Worm (Caenorhabditis elegans) whole organism, early embryonic: ENCODE data around the gene chil-14.

Experiments used
- B0310.2 ChIP-seq: sonication (generic microtip); optimal IDR thresholded peaks from 2 replicates; lab custom pipeline; 2016; ENCODE audit warnings: mild to moderate bottlenecking, missing genetic modification characterization, missing compliant biosample characterization
- F13C5.2 ChIP-seq: sonication (generic microtip); optimal IDR thresholded peaks from 2 replicates; lab custom pipeline; 2017; ENCODE audit warnings: mild to moderate bottlenecking, missing genetic modification characterization, inconsistent platforms, missing compliant biosample characterization
- aly-1 ChIP-seq: sonication (generic microtip); optimal IDR thresholded peaks from 2 replicates; lab custom pipeline; 2016; ENCODE audit warnings: missing genetic modification characterization, missing compliant biosample characterization
- ama-1 ChIP-seq: fragments of 150-350 bp; optimal IDR thresholded peaks from 2 replicates; lab custom pipeline; 2014
- ceh-13 ChIP-seq: fragments of 200-800 bp; sonication (Bioruptor generic); optimal IDR thresholded peaks from 2 replicates; lab custom pipeline; 2018; ENCODE audit warnings: mild to moderate bottlenecking, missing genetic modification characterization, missing compliant biosample characterization
- ceh-36 ChIP-seq: sonication (generic microtip); optimal IDR thresholded peaks from 2 replicates; lab custom pipeline; 2016; ENCODE audit warnings: missing genetic modification characterization, inconsistent platforms, missing compliant biosample characterization
- ets-7 ChIP-seq: sonication (generic microtip); optimal IDR thresholded peaks from 2 replicates; lab custom pipeline; 2016; ENCODE audit warnings: missing genotype, missing genetic modification characterization, missing compliant biosample characterization
- flt-1 ChIP-seq: fragments of 200-800 bp; sonication (Bioruptor generic); IDR thresholded peaks from 2 replicates; pipeline ENCODE4 v1.3.6; 2022; ENCODE audit warnings: missing genetic modification characterization, missing compliant biosample characterization
- hmbx-1 ChIP-seq: sonication (generic microtip); optimal IDR thresholded peaks from 2 replicates; lab custom pipeline; 2016; ENCODE audit warnings: mild to moderate bottlenecking, missing genetic modification characterization, missing compliant biosample characterization
- hmg-4 ChIP-seq: fragments of 200-800 bp; sonication (Bioruptor generic); optimal IDR thresholded peaks from 2 replicates; lab custom pipeline; 2018; ENCODE audit warnings: mild to moderate bottlenecking, missing genetic modification characterization, missing compliant biosample characterization
- hnd-1 ChIP-seq: sonication (generic microtip); optimal IDR thresholded peaks from 2 replicates; lab custom pipeline; 2016; ENCODE audit warnings: missing genetic modification characterization, missing compliant biosample characterization
- pes-1 ChIP-seq: fragments of 200-800 bp; sonication (Bioruptor generic); IDR thresholded peaks from 2 replicates; pipeline ENCODE4 v1.3.6; 2022; ENCODE audit warnings: missing genetic modification reagents, missing genetic modification characterization, missing compliant biosample characterization
- scrt-1 ChIP-seq: fragments of 200-800 bp; sonication (Bioruptor generic); IDR thresholded peaks from 2 replicates; pipeline ENCODE4 v1.3.6; 2022; ENCODE audit warnings: missing genetic modification characterization, missing compliant biosample characterization
- sea-1 ChIP-seq: fragments of 200-800 bp; sonication (Bioruptor generic); conservative IDR thresholded peaks from 2 replicates; pipeline ENCODE4 v1.3.6; 2022; ENCODE audit warnings: missing genetic modification characterization, missing compliant biosample characterization
- tbx-11 ChIP-seq: fragments of 200-800 bp; sonication (Bioruptor generic); IDR thresholded peaks from 2 replicates; pipeline ENCODE4 v1.3.6; 2022; ENCODE audit warnings: missing genetic modification characterization, missing compliant biosample characterization
- tbx-37 ChIP-seq: fragments of 200-800 bp; sonication (Bioruptor generic); conservative IDR thresholded peaks from 2 replicates; pipeline ENCODE4 v1.3.6; 2022; ENCODE audit warnings: missing genetic modification reagents, missing genetic modification characterization, missing compliant biosample characterization
- tra-4 ChIP-seq: sonication (generic microtip); optimal IDR thresholded peaks from 2 replicates; lab custom pipeline; 2017; ENCODE audit warnings: missing genetic modification characterization, missing compliant biosample characterization

Gene chil-14

DNA sequence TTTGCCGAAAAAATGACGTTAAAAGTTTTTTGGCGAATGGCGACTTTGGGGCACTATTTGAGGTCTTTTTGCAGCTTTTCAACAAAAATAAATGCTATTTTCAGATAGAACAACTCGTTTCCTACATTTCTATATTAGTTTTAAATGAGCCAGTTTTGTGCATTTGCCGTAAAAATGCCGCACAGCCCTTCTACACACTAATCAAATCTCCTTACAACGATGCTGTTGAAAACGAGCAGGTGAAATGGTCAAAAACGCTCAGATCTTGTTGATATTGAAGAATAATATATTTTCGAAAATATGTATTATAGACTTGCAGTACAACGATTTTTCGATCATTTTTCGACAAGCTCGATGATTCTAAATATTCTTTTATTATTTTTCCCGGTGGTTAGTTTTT is at the start of gene chil-14:
chil-14 (plus strand) TSS at position 301 of the 400 bp plus-strand sequence.
- TF ChIP-seq hmg-4 (GFP tag; lab: Kevin White, UChicago), result no peak
- TF ChIP-seq tbx-11 (GFP tag; lab: Robert Waterston, UW), result no peak
- no peak for TF ChIP-seq aly-1 (tag; lab: Kevin White, UChicago)
- TF ChIP-seq pes-1, result no peak
- no peak for TF ChIP-seq hmbx-1 (tag; lab: Kevin White, UChicago)
- no peak for TF ChIP-seq ama-1 (lab: Kevin White, UChicago)
- TF ChIP-seq tbx-37, result no peak
- TF ChIP-seq sea-1 (GFP tag; lab: Robert Waterston, UW), result no peak
- no peak for TF ChIP-seq scrt-1 (GFP tag; lab: Robert Waterston, UW)
- no peak for TF ChIP-seq ets-7 (tag; lab: Kevin White, UChicago)
- no peak for TF ChIP-seq B0310.2 (tag; lab: Kevin White, UChicago)
- TF ChIP-seq ceh-36 (tag; lab: Kevin White, UChicago), result no peak
- TF ChIP-seq flt-1, result no peak
- no peak for TF ChIP-seq tra-4 (tag; lab: Kevin White, UChicago)
- no peak for TF ChIP-seq hnd-1 (tag; lab: Kevin White, UChicago)
- no peak for TF ChIP-seq ceh-13 (GFP tag; lab: Kevin White, UChicago)
- TF ChIP-seq F13C5.2 (tag; lab: Kevin White, UChicago), result no peak

DNA sequence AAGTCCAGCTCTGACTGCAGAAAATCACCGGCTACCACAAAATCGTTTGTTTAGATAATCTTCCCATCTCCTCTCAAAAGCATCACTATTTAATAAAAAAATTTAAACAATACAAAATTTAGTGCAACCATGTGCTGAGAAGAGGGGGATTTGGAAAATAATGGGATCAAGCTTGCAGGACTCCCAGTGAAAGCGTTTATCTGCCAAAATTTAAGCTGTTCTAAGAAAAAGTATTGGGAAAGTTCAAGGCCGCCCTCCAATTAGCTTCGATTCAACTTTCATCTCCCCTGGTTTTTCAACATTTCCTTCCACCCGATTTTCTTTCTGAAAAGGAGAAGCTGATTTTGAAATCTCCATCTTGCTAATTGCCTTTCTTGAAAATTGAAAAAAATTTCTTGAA is 46.7 kb upstream of the chil-14 start:
- no peak for TF ChIP-seq F13C5.2 (tag; lab: Kevin White, UChicago)
- TF ChIP-seq scrt-1 (GFP tag; lab: Robert Waterston, UW), result no peak
- no peak for TF ChIP-seq ama-1 (lab: Kevin White, UChicago)
- no peak for TF ChIP-seq ceh-36 (tag; lab: Kevin White, UChicago)
- TF ChIP-seq tra-4 (tag; lab: Kevin White, UChicago), result no peak
- no peak for TF ChIP-seq tbx-37
- no peak for TF ChIP-seq hnd-1 (tag; lab: Kevin White, UChicago)
- no peak for TF ChIP-seq ets-7 (tag; lab: Kevin White, UChicago)
- no peak for TF ChIP-seq hmbx-1 (tag; lab: Kevin White, UChicago)
- TF ChIP-seq sea-1 (GFP tag; lab: Robert Waterston, UW), result no peak

DNA sequence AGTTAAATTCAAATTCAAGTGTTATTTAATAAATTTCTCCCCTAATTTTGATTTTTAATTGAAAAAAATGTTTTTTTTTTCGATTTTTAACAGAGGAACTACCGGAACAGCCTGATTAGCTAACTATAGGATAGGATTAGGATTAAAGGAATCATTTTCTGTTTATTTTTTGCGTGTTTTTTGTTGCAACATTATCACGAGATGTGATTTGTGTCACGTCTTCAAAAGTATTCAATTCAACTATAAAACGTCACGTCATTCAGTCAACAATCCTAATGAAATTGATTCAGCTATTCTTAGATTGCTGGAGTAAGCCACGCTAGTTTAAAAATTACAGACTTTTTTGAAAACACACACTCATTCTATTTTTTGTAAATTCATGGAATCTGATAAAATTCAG is 44.1 kb upstream of the chil-14 start:
- TF ChIP-seq ceh-13 (GFP tag; lab: Kevin White, UChicago) (no peak), flt-1 (no peak), ceh-36 (tag; lab: Kevin White, UChicago) (no peak), hmg-4 (GFP tag; lab: Kevin White, UChicago) (no peak), B0310.2 (tag; lab: Kevin White, UChicago) (no peak), tra-4 (tag; lab: Kevin White, UChicago) (no peak), sea-1 (GFP tag; lab: Robert Waterston, UW) (no peak), scrt-1 (GFP tag; lab: Robert Waterston, UW) (no peak), ama-1 (lab: Kevin White, UChicago) (no peak), pes-1 (no peak), tbx-37 (no peak), hnd-1 (tag; lab: Kevin White, UChicago) (no peak), tbx-11 (GFP tag; lab: Robert Waterston, UW) (no peak), aly-1 (tag; lab: Kevin White, UChicago) (no peak), ets-7 (tag; lab: Kevin White, UChicago) (no peak)

DNA sequence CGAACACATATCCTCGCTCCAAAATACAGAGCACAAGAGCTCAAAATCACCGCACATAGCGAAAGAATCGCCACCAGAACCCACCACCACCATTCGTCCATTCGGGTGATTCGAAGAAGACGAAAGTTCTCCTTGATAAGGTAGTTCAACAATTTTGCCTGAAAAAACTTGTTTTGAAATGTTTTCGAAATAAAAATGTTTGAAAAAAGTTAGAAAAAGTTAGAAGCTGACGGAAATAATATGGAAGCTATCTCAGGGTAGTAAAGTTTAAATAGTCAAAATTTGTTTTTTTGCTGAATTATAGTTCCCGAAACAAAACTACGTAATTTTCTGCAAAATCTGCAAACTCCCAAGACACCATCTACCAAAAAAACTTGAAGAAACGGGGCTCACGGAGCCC is 43.4 kb upstream of the chil-14 start, which contains the start of gene snt-5:
snt-5 (minus strand) TSS at position 101 of the 400 bp plus-strand sequence.
- no peak for TF ChIP-seq tbx-11 (GFP tag; lab: Robert Waterston, UW)

DNA sequence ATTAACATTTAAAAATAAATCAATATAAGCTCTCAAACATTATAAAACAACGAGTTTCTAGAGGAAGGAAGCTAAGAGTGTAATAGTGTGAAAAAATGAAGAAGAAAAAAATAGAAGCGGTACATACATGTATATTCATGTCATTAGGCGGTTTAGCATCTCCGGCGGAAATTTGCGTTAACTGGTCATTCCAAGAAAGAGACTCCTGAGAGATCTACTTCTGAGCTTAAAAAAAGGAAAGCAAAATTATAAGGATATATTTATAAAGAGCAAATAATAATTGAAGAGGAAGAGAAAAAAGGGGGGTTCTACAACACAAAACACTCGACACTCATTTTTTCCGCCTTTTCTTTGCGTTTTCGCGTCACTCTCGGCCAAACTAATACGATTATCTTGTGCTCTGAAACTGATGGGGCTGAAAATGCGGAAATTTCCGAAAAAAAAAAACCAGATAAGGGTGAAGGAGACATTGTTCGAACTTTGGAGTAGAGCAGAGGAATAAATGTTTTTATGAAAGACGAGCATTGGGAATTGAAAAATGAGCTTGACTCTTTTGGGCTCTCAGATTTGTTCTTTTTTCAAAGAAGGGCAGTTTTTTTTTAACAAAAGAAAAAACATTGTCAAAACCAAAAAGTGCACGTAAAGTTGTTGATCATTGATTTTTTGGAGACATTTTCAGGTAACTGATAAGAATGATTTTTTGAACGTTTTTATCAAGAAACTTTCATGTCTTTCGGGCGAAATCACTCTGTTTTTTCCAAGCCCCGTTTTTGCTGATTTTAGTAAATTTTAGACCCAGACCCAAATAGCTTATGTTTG is 40.0 kb upstream of the chil-14 start:
- TF ChIP-seq pes-1 (no peak), tra-4 (tag; lab: Kevin White, UChicago) (no peak), ama-1 (lab: Kevin White, UChicago) (no peak), hmg-4 (GFP tag; lab: Kevin White, UChicago) (no peak), hnd-1 (tag; lab: Kevin White, UChicago) (no peak), aly-1 (tag; lab: Kevin White, UChicago) (no peak), ceh-36 (tag; lab: Kevin White, UChicago) (no peak), sea-1 (GFP tag; lab: Robert Waterston, UW) (no peak), flt-1 (no peak), scrt-1 (GFP tag; lab: Robert Waterston, UW) (no peak), F13C5.2 (tag; lab: Kevin White, UChicago) (no peak), ets-7 (tag; lab: Kevin White, UChicago) (no peak), B0310.2 (tag; lab: Kevin White, UChicago) (no peak), hmbx-1 (tag; lab: Kevin White, UChicago) (no peak), ceh-13 (GFP tag; lab: Kevin White, UChicago) (no peak), tbx-37 (no peak), tbx-11 (GFP tag; lab: Robert Waterston, UW) (no peak)

DNA sequence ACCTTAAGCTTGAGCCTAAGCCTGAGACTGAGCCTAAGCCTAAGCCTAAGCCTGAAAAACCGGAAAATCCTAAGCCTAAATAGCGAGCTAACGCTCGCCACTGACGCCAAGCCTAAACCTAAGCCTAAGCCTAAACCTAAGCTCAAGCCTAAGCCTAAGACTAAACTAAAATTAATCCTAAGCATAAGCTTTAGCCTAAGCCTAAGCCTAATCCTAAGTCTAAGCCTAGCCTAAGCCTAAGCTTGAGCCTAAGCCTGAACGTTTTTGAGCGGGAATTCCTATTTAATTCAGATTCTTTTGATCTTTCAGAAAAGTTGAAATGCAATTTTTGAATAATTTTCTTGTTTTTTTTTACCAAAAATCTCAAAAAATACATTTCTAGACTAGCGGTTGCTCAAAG is 38.7 kb upstream of the chil-14 start:
- no peak for TF ChIP-seq F13C5.2 (tag; lab: Kevin White, UChicago)
- no peak for TF ChIP-seq hmg-4 (GFP tag; lab: Kevin White, UChicago)
- TF ChIP-seq aly-1 (tag; lab: Kevin White, UChicago), result no peak
- no peak for TF ChIP-seq flt-1
- peak; percentile 83 for TF ChIP-seq ceh-36 (tag; lab: Kevin White, UChicago)
- no peak for TF ChIP-seq hmbx-1 (tag; lab: Kevin White, UChicago)

DNA sequence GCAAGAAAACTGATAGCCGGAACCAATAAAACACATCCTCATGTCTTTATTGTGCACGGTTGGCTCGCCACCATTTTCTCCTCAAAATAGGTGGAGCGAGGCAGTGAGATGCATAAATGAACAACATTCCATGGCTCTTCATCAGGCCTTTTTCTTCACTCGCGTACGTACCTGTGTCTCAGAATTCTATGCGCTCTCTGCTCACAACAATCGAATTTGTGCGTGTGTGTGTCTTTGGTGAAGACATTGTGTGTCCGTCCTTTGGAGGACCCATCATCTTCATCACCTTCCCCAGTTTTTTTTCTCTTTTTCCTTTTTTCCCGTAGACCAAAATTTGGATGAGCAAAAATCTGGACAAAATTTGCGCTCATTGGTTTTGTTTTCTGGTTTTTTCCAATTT is 32.6 kb upstream of the chil-14 start:
- TF ChIP-seq hmbx-1 (tag; lab: Kevin White, UChicago) (no peak), B0310.2 (tag; lab: Kevin White, UChicago) (no peak), aly-1 (tag; lab: Kevin White, UChicago) (no peak), tra-4 (tag; lab: Kevin White, UChicago) (no peak), scrt-1 (GFP tag; lab: Robert Waterston, UW) (no peak), ets-7 (tag; lab: Kevin White, UChicago) (no peak), ceh-13 (GFP tag; lab: Kevin White, UChicago) (no peak), hmg-4 (GFP tag; lab: Kevin White, UChicago) (no peak), tbx-37 (no peak), hnd-1 (tag; lab: Kevin White, UChicago) (no peak), F13C5.2 (tag; lab: Kevin White, UChicago) (no peak), ama-1 (lab: Kevin White, UChicago) (no peak), sea-1 (GFP tag; lab: Robert Waterston, UW) (no peak), pes-1 (no peak)
